Worm (Caenorhabditis elegans) whole organism, L4/young adult: Measurements from ENCODE around the gene F53F4.12.

Experiments used
- W03F9.2 ChIP-seq: fragments of 150-350 bp; optimal IDR thresholded peaks from 2 replicates; lab custom pipeline; 2014; ENCODE audit warnings: missing biosample characterization, missing genetic modification characterization
- dao-5 ChIP-seq: sonication (generic microtip); optimal IDR thresholded peaks from 2 replicates; lab custom pipeline; 2016; ENCODE audit warnings: missing genotype, missing genetic modification characterization, moderate library complexity, missing compliant biosample characterization
- him-1 ChIP-seq: sonication (generic microtip); optimal IDR thresholded peaks from 2 replicates; lab custom pipeline; 2016; ENCODE audit warnings: missing genotype, missing genetic modification reagents, missing genetic modification characterization, missing compliant biosample characterization

F53F4.12 gene

DNA sequence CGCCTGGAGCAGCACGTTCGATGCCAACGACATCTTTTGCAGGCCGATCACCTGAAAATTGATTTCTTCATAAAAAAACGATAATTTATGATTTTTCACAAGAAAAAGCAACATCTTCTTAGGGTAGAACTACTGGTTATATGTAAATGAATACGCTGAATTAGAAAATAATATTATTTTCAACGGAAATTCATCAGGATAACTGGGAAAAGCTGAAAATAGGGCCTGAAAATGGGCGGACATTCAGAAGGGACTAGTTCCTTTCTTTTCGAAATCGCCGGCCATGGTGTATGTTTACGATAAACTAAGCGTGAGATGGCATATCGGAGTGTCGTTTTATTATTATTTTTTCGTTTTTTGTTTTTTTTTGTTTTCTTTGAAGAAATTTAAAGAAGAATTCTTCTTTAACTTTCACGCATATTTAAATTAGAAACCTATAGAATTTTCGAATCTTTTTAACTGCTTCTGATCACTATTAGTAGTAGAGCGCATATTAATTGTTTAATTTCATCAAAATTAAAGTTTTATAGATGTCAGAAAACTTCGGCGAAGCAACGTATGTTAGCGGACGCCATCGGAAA lies at the start of gene F53F4.12, which contains the start of gene nduv-2:
TSS of gene F53F4.12 (plus strand) at position 531 of the 581 bp plus-strand sequence.
TSS of gene nduv-2 (minus strand) at position 51 of the 581 bp plus-strand sequence.
- TF ChIP-seq him-1 (tag; lab: Kevin White, UChicago) = no peak

DNA sequence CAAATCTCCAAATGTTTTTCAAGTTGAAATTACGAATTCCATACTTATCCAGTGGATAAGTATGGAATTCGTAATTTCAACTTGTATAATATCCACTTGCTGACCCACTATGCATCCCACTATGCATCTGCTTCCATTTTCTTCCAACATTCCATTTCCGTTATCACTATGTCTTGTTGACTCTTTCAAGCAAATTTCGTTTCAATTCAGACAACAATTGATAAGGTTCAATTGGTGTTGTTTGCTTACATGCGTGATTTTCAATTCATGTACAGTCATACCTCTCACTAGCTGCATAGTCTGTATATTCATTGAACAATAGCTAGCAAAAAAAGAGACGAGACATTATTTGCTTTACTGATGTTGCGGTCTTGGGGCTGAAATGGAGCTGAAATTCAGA lies 49.0 kb upstream of the F53F4.12 start:
- TF ChIP-seq him-1 (tag; lab: Kevin White, UChicago) (no peak), dao-5 (tag; lab: Kevin White, UChicago) (no peak), W03F9.2 (tag; lab: Kevin White, UChicago) (no peak)

DNA sequence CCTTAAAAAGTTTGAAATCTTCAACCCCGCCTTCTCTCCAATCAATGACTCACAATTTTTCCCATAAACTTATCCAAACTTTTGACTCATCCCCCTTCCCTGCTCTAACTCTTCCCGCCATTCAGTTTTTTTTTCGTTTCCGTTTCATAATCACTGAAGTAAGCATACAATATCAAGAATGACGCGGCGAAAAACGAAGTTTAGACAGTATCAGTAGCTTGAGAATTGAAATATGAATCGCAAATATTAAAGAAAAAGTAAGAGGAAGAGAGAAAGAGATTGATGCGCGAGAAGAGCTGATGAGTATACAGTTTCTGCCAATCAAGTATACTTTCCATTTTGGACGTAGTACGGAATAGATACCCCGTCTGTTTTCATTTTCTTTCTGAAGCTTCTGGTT lies 48.4 kb upstream of the F53F4.12 start:
- TF ChIP-seq W03F9.2 (tag; lab: Kevin White, UChicago) = no peak
- no peak for TF ChIP-seq him-1 (tag; lab: Kevin White, UChicago)
- no peak for TF ChIP-seq dao-5 (tag; lab: Kevin White, UChicago)

DNA sequence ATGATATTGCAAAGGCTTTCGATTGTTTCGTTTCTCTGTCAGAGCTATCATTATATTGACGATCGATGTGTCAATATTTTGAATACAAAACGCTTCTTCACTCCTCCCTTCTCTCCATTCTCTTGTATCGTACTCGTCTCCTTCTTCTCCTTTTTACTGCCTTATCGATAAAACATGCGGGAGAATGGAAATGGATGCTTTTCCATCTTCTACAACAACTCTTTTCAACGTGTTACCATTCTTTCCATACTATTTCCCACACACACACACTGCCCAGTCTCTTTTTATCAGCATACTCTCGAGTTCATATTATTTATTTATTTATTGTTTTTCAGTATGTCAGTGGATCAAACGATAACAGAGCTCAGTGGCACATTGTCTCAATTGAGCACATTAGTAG lies 47.2 kb upstream of the F53F4.12 start, which contains the start of gene C50B8.6:
TSS of gene C50B8.6 (plus strand) at position 336 of the 400 bp plus-strand sequence.
- TF ChIP-seq him-1 (tag; lab: Kevin White, UChicago) (no peak), W03F9.2 (tag; lab: Kevin White, UChicago) (no peak), dao-5 (tag; lab: Kevin White, UChicago) (no peak)

DNA sequence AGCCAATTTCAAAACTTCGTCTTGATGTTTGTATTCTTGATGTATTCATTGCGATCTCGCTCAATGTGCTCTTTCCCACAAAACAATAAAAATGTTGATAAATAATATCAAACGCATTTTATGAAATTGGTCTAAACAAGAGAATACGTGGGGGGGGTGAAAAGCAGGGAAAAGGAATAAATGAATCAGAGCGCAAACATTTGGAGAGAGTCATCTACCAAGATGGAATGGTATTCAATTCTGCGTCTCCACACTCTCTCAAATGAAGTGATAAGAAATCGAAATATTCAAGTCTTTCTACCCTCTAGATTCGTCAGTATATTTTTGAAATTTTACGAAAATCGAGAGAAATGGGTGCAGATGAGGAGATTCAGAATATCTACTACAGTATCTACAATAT lies 45.2 kb upstream of the F53F4.12 start, which contains the start of gene C50B8.5:
TSS of gene C50B8.5 (plus strand) at position 273 of the 400 bp plus-strand sequence.
- TF ChIP-seq him-1 (tag; lab: Kevin White, UChicago) (no peak), W03F9.2 (tag; lab: Kevin White, UChicago) (no peak), dao-5 (tag; lab: Kevin White, UChicago) (no peak)

DNA sequence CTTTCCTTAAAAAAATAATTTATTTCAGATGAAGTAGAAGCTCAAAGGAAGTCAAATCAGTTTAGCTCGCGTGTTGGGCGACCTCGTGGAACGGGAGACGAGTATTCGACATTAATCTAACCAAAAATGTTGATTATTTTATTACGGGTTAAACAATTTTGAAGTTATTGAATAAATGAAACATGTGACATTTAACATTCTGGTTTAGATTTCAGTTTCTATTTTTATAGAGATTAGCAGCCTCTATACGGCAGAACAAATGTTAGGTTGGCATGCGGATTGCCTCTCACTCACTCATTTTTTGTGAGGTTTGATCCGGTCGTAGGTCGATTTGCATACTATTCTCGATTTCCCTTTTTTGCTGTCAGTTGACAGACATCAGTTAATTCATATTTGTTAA lies 41.4 kb upstream of the F53F4.12 start, which contains the start of gene F53F4.1:
TSS of gene F53F4.1 (plus strand) at position 301 of the 400 bp plus-strand sequence.
- TF ChIP-seq W03F9.2 (tag; lab: Kevin White, UChicago) (no peak), him-1 (tag; lab: Kevin White, UChicago) (no peak), dao-5 (tag; lab: Kevin White, UChicago) (no peak)

DNA sequence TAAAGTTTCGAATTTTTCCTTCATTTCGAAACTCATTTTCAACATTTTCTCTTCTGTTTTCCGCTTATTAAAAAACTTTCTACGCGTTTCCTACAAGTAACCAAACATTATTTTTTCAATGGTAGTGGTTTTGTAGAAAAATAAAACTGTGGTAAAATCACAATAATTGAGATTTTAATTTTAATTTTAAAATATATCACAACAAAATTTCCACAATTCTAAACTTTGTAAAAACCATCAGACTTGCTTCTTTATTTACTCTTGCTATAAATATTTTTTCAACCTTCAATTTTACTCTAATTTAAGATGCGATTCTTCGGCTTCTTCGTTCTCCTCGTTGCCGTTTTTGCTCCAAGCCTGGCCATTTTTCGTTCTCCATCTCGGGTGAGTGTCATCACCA lies 37.9 kb upstream of the F53F4.12 start, which contains the start of gene F53F4.17:
TSS of gene F53F4.17 (plus strand) at position 301 of the 400 bp plus-strand sequence.
- no peak for TF ChIP-seq W03F9.2 (tag; lab: Kevin White, UChicago)
- TF ChIP-seq him-1 (tag; lab: Kevin White, UChicago) = no peak
- no peak for TF ChIP-seq dao-5 (tag; lab: Kevin White, UChicago)

DNA sequence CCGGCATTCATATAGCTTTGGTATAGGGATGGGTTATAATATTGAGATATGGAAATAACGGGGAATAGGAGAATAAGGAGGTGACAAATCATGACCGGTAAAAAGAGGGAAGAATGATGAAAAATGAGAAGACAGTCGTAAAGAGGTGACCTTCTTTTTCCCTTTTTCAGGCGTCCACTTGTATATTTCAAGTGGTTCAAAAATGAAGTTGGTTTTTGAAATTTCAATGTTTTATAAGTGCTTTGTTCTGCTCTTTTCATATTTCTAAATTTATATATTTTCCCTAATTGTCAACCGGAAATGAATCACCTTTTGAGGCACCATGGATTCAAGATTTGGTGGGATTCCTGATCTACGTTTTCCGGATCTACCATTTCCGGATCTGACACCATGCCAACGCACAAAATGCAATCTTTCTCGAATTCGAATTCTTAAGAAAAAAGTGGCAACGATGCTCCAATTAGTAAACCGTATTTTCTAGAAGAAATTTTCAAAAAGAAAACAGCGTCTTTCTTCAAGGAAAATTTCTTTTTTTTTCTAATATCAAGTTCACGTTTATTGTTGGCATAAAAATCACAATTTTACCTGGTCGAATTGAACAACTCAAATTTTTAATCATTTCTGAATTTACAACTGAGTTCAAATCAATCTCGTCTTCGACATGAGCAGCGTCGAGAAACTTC lies 36.2 kb upstream of the F53F4.12 start, which contains the start of the genes F53F4.2 and F53F4.18:
TSS of gene F53F4.2 (minus strand) at position 101 of the 683 bp plus-strand sequence.
TSS of gene F53F4.18 (plus strand) at position 633 of the 683 bp plus-strand sequence.
- TF ChIP-seq W03F9.2 (tag; lab: Kevin White, UChicago) = no peak
- TF ChIP-seq him-1 (tag; lab: Kevin White, UChicago) = no peak

DNA sequence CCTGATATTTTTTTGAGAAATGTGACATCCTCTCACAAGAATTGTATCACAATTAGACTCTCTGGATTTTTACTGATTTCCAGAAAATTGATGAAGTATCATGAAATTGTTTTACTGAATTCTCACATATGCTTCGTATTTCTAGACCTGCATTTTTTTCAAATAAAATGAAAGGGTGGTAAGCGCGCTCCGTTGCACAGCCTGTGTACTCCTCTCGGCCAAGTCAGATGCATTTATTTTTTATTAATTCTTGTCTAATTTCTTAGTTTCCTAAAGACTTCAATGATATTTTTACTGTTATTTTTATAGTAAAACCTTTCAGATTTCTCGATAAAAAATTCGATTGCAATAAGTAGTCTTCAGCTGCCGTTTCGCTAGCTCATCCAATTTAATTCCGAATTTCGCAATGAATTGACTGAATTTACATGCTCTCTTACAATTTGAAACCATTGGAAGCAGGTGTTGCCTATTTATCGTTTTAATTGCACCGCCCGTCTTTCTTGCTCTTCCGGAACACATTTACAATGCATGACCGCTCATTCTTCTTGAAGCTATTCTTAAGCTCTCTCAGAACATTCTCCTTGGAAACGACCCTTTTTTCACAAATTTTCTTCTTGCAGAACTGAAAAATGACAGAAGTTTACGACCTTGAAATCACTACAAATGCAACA lies 34.2 kb upstream of the F53F4.12 start, which contains the start of gene tbcb-1:
TSS of gene tbcb-1 (plus strand) at position 621 of the 671 bp plus-strand sequence.
- TF ChIP-seq W03F9.2 (tag; lab: Kevin White, UChicago) (peak; percentile 23), him-1 (tag; lab: Kevin White, UChicago) (no peak)

DNA sequence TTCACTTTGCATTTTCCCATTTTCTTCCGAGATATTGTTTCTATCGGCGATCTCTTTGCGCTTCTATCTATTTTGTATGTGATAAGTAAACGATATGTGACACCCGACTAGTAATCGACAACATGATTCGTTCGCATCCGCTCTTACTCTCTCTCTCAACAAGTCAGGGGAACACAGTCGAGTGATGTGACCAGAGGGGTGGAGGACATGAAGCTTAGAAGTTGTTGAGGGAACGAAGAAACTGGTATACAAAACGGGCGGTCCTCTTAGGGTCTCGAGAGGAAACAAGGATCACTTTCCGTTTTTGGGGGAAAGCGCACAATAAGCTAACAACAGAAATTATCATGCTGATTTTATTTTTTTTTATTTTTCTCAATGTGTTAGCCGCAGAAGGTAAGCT lies 32.8 kb upstream of the F53F4.12 start, which contains the start of gene F53F4.4:
TSS of gene F53F4.4 (plus strand) at position 301 of the 400 bp plus-strand sequence.
- TF ChIP-seq him-1 (tag; lab: Kevin White, UChicago) (no peak), dao-5 (tag; lab: Kevin White, UChicago) (no peak), W03F9.2 (tag; lab: Kevin White, UChicago) (no peak)

DNA sequence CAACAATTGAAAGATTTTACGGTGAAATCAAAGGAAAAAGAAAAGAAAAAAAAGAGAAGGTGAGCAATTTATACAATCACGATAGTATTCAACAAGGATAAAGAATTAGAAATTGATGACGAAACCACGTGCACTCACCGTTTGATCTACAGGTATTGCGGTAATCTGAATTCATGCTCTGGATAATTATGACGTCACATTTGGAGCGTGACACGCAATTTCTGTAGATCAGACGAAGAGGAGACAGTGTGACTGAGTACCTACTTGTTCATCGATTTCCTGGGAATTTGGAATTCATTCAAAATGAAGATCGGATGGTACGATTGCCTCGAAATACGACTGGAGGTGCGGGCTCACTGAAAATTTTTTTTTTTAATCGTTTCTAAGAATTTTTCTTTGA lies 27.5 kb upstream of the F53F4.12 start:
- TF ChIP-seq him-1 (tag; lab: Kevin White, UChicago) (no peak), dao-5 (tag; lab: Kevin White, UChicago) (no peak), W03F9.2 (tag; lab: Kevin White, UChicago) (no peak)

DNA sequence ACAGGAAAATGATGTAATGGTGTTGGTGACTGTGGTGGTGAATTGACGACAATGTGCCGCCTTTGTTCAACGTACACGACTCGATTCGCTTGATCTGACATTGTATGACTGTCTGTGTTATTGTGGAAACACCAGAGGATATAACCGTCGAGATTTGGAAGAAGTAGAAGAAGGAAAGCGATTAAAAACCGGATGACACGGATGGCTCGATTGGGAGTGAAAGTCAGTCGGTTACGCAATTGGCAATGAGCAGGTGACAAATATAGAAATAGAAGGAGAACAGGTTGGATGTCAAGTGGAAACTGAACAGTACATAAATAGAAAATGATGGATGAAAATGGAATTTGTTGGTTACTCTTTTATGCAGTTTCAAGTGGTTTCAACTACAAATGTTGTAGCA lies 25.0 kb upstream of the F53F4.12 start, which contains the start of gene rdy-2:
TSS of gene rdy-2 (minus strand) at position 101 of the 400 bp plus-strand sequence.
- TF ChIP-seq dao-5 (tag; lab: Kevin White, UChicago) (no peak), him-1 (tag; lab: Kevin White, UChicago) (no peak), W03F9.2 (tag; lab: Kevin White, UChicago) (no peak)
